Worm (Caenorhabditis elegans): ENCODE data around the gene C49C8.8.

Gene C49C8.8

ce11 chrIV:8618698-8619097, 33.2 kb upstream of the C49C8.8 start, which contains the start of gene F42A9.8:
F42A9.8 (minus strand) TSS chrIV:8618785.
- TF ChIP-seq unc-3 (GFP tag; conservative IDR thresholded peaks at IDR 0.05) (no peak), unc-3 (tag; optimal IDR thresholded peaks at IDR 0.05) (no peak), hlh-15 (tag; optimal IDR thresholded peaks at IDR 0.05) (no peak), F13H6.1 (tag; optimal IDR thresholded peaks at IDR 0.05) (no peak), pqm-1 (tag; optimal IDR thresholded peaks at IDR 0.05) (no peak), odd-2 (tag; optimal IDR thresholded peaks at IDR 0.05) (no peak), nhr-11 (tag; optimal IDR thresholded peaks at IDR 0.05) (no peak), lin-11 (tag; optimal IDR thresholded peaks at IDR 0.05) (no peak), C38D4.7 (GFP tag; optimal IDR thresholded peaks at IDR 0.05) (no peak), zip-5 (tag; optimal IDR thresholded peaks at IDR 0.05) (no peak), ahr-1 (tag; optimal IDR thresholded peaks at IDR 0.05) (no peak), pag-3 (tag; optimal IDR thresholded peaks at IDR 0.05; ENCODE audit: borderline replicate concordance) (no peak), nhr-232 (tag; optimal IDR thresholded peaks at IDR 0.05) (no peak), ceh-30 (tag; optimal IDR thresholded peaks at IDR 0.05) (no peak), syd-9 (tag; optimal IDR thresholded peaks at IDR 0.05) (no peak), dve-1 (tag; optimal IDR thresholded peaks at IDR 0.05) (no peak)

- TF ChIP-seq fkh-6 (tag; optimal IDR thresholded peaks at IDR 0.05): no peak
- peak; percentile 53 for TF ChIP-seq tbx-2 (tag; optimal IDR thresholded peaks at IDR 0.05)
- no peak for TF ChIP-seq ceh-19 (GFP tag; optimal IDR thresholded peaks at IDR 0.05)
- TF ChIP-seq hlh-13 (GFP tag; optimal IDR thresholded peaks at IDR 0.05): no peak
- no peak for TF ChIP-seq pat-9 (tag; optimal IDR thresholded peaks at IDR 0.05)
- no peak for TF ChIP-seq unc-42 (tag; optimal IDR thresholded peaks at IDR 0.05)
- no peak for TF ChIP-seq tbx-7 (tag; optimal IDR thresholded peaks at IDR 0.05)
- TF ChIP-seq lim-6 (tag; optimal IDR thresholded peaks at IDR 0.05): no peak
- no peak for TF ChIP-seq pha-2 (tag; optimal IDR thresholded peaks at IDR 0.05)
- TF ChIP-seq hlh-30 (tag; optimal IDR thresholded peaks at IDR 0.05; ENCODE audit: insufficient read depth): peak; percentile 79
- TF ChIP-seq ceh-14 (tag; optimal IDR thresholded peaks at IDR 0.05): no peak
- no peak for TF ChIP-seq hlh-15 (tag; optimal IDR thresholded peaks at IDR 0.05)
- TF ChIP-seq ceh-6 (GFP tag; optimal IDR thresholded peaks at IDR 0.05): no peak
- peak; percentile 43 for TF ChIP-seq ceh-31 (tag; optimal IDR thresholded peaks at IDR 0.05)
- TF ChIP-seq unc-55 (GFP tag; optimal IDR thresholded peaks at IDR 0.05): peak; percentile 38
- TF ChIP-seq K02D7.2 (tag; optimal IDR thresholded peaks at IDR 0.05): no peak
- no peak for TF ChIP-seq syd-9 (tag; optimal IDR thresholded peaks at IDR 0.05)
- no peak for TF ChIP-seq fkh-10 (GFP tag; optimal IDR thresholded peaks at IDR 0.05)
- no peak for TF ChIP-seq ceh-45 (GFP tag; IDR thresholded peaks at IDR 0.05)
- TF ChIP-seq gmeb-2 (tag; optimal IDR thresholded peaks at IDR 0.05): no peak
- no peak for TF ChIP-seq madf-2 (tag; optimal IDR thresholded peaks at IDR 0.05)
- no peak for TF ChIP-seq rnt-1 (tag; optimal IDR thresholded peaks at IDR 0.05)
- TF ChIP-seq K09A11.1 (tag; optimal IDR thresholded peaks at IDR 0.05; ENCODE audit: insufficient read depth): no peak
- TF ChIP-seq zip-5 (tag; optimal IDR thresholded peaks at IDR 0.05): no peak
- no peak for TF ChIP-seq pha-4 (tag; optimal IDR thresholded peaks at IDR 0.05)
- no peak for TF ChIP-seq ama-1 (optimal IDR thresholded peaks at IDR 0.05)
- no peak for TF ChIP-seq pqm-1 (tag; optimal IDR thresholded peaks at IDR 0.05)
- TF ChIP-seq hlh-8 (tag; optimal IDR thresholded peaks at IDR 0.05): no peak
- peak; percentile 55 for TF ChIP-seq nfya-1 (tag; optimal IDR thresholded peaks at IDR 0.05)
- TF ChIP-seq ceh-34 (tag; optimal IDR thresholded peaks at IDR 0.05): no peak
Measured at ce11 chrIV:8620102-8620733, 31.7 kb upstream of the C49C8.8 start, which contains the start of gene lin-49. lin-49 (plus strand) TSS chrIV:8620683.
